Fruit fly (Drosophila melanogaster) whole organism, wandering third instar larva: Measurements from ENCODE around the gene CG17839.

Experiments used
- GATAd ChIP-seq: sonication (Bioruptor generic); optimal IDR thresholded peaks from 2 replicates; lab custom pipeline; 2016; ENCODE audit warnings: missing biosample characterization, missing genetic modification characterization
- HLH106 ChIP-seq: fragments of 200-800 bp; optimal IDR thresholded peaks from 3 replicates; lab custom pipeline; 2019; ENCODE audit warnings: missing biosample characterization, mild to moderate bottlenecking, missing genetic modification characterization, moderate library complexity
- Myc ChIP-seq: fragments of >200 bp; optimal IDR thresholded peaks from 2 replicates; lab custom pipeline; 2017
- OdsH ChIP-seq: fragments of 200-800 bp; sonication (Bioruptor generic); optimal IDR thresholded peaks from 2 replicates; lab custom pipeline; 2016; ENCODE audit warnings: missing biosample characterization, mild to moderate bottlenecking, missing genetic modification characterization
- Sp1 ChIP-seq: fragments of 200-800 bp; sonication (Bioruptor generic); optimal IDR thresholded peaks from 3 replicates; lab custom pipeline; 2019; ENCODE audit warnings: missing biosample characterization, mild to moderate bottlenecking, missing genetic modification characterization, moderate library complexity
- h ChIP-seq: fragments of 200-800 bp; sonication (Bioruptor generic); optimal IDR thresholded peaks from 3 replicates; lab custom pipeline; 2016; ENCODE audit warnings: missing biosample characterization, mild to moderate bottlenecking, missing genetic modification characterization
- pan ChIP-seq: fragments of >200 bp; optimal IDR thresholded peaks from 2 replicates; lab custom pipeline; 2017
- psq ChIP-seq: fragments of 200-800 bp; sonication (Bioruptor generic); optimal IDR thresholded peaks from 3 replicates; lab custom pipeline; 2017; ENCODE audit warnings: missing biosample characterization, mild to moderate bottlenecking, missing genetic modification characterization, moderate library complexity
- tai ChIP-seq: sonication (Bioruptor generic); optimal IDR thresholded peaks from 2 replicates; lab custom pipeline; 2016; ENCODE audit warnings: missing biosample characterization, missing genetic modification characterization

- no peak for TF ChIP-seq psq (GFP tag; lab: Kevin White, UChicago)
- no peak for TF ChIP-seq Myc (lab: Kevin White, UChicago)
- no peak for TF ChIP-seq h
- no peak for TF ChIP-seq pan (lab: Kevin White, UChicago)
- no peak for TF ChIP-seq OdsH (GFP tag; lab: Kevin White, UChicago)
- TF ChIP-seq GATAd (GFP tag; lab: Kevin White, UChicago), result no peak
- no peak for TF ChIP-seq HLH106 (tag; lab: Kevin White, UChicago)
- TF ChIP-seq Sp1 (GFP tag; lab: Kevin White, UChicago), result no peak
- no peak for TF ChIP-seq tai (GFP tag; lab: Kevin White, UChicago)
Observed at dm6 chr3L:14803236-14803635, 1.7 kb upstream of the CG17839 start, which contains the start of gene gnu.
